Worm (Caenorhabditis elegans): ENCODE results near the gene srd-16.

DNA sequence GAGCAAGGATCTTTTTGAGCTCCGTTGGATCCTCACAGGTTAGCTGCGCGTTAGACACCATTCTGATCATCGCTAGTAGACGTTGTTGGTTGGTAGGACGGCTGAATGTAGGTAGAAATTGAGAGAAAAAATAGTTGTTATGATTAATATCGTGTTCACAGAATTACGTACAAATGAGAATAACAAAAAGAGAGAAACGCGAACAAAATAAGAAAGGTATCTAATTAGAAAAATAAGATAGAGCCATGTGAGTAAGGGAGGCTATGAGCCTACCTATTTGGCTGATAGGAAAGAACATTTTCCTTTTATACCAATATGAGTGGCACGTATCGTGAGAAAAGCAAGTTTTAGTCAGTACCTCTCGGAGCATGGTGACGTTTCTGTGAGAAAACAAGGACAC is 16.1 kb downstream of the srd-16 start, which contains the start of gene C04E6.8:
- TF ChIP-seq ama-1 (optimal IDR thresholded peaks at IDR 0.05) (no peak), hmbx-1 (tag; optimal IDR thresholded peaks at IDR 0.05) (no peak), F13C5.2 (tag; optimal IDR thresholded peaks at IDR 0.05) (no peak), scrt-1 (GFP tag; IDR thresholded peaks at IDR 0.05) (no peak), aly-1 (tag; optimal IDR thresholded peaks at IDR 0.05) (no peak), pes-1 (GFP tag; IDR thresholded peaks at IDR 0.05) (no peak), flt-1 (GFP tag; IDR thresholded peaks at IDR 0.05) (no peak), tra-4 (tag; optimal IDR thresholded peaks at IDR 0.05) (no peak), tbx-37 (GFP tag; conservative IDR thresholded peaks at IDR 0.05) (no peak), ceh-36 (tag; optimal IDR thresholded peaks at IDR 0.05) (no peak)

All from whole organism, early embryonic.